Worm (Caenorhabditis elegans): ENCODE measurements around the gene cyp-34A5.

cyp-34A5 gene

ce11 chrV:3957608-3958007, at the start of gene cyp-34A5:
cyp-34A5 (minus strand) TSS chrV:3957708.
- TF ChIP-seq zim-3 (tag; optimal IDR thresholded peaks at IDR 0.05) (no peak), athp-1 (tag; optimal IDR thresholded peaks at IDR 0.05) (no peak)

- no peak for TF ChIP-seq hsf-1 (GFP tag; IDR thresholded peaks at IDR 0.05)
- TF ChIP-seq repo-1 (tag; optimal IDR thresholded peaks at IDR 0.05) = no peak
- TF ChIP-seq lsl-1 (GFP tag; optimal IDR thresholded peaks at IDR 0.05) = no peak
- no peak for TF ChIP-seq K12H6.12 (tag; optimal IDR thresholded peaks at IDR 0.05)
- no peak for TF ChIP-seq F52B5.7 (tag; optimal IDR thresholded peaks at IDR 0.05)
- no peak for TF ChIP-seq ceh-27 (GFP tag; optimal IDR thresholded peaks at IDR 0.05)
- TF ChIP-seq somi-1 (GFP tag; optimal IDR thresholded peaks at IDR 0.05) = no peak
- TF ChIP-seq snpc-1.1 (tag; optimal IDR thresholded peaks at IDR 0.05; ENCODE audit: insufficient read depth) = no peak
Measured at ce11 chrV:4005219-4005618, 47.7 kb upstream of the cyp-34A5 start, which contains the start of gene srh-8. srh-8 (plus strand) TSS chrV:4005519.

ce11 chrV:4004577-4004976, 47.1 kb upstream of the cyp-34A5 start:
- no peak for TF ChIP-seq egl-44 (GFP tag; IDR thresholded peaks at IDR 0.05)
- no peak for TF ChIP-seq die-1 (tag; optimal IDR thresholded peaks at IDR 0.05)
- peak; percentile 96 for TF ChIP-seq madf-6 (GFP tag; IDR thresholded peaks at IDR 0.05)
- TF ChIP-seq hsf-1 (GFP tag; IDR thresholded peaks at IDR 0.05) = peak; percentile 58; the same call in 1 of the 2 replicates
- no peak for TF ChIP-seq ceh-58 (GFP tag; IDR thresholded peaks at IDR 0.05)
- TF ChIP-seq F52B5.7 (tag; optimal IDR thresholded peaks at IDR 0.05) = no peak
- no peak for TF ChIP-seq C17E4.6 (GFP tag; IDR thresholded peaks at IDR 0.05)
- TF ChIP-seq K12H6.12 (tag; optimal IDR thresholded peaks at IDR 0.05) = no peak
- no peak for TF ChIP-seq ztf-6 (GFP tag; IDR thresholded peaks at IDR 0.05)
- no peak for TF ChIP-seq lag-1 (GFP tag; IDR thresholded peaks at IDR 0.05)
- TF ChIP-seq ceh-100 (GFP tag; IDR thresholded peaks at IDR 0.05) = 0 out of 2 replicates have a peak, but pooled peaks have one; percentile 10
- TF ChIP-seq ztf-26 (tag; optimal IDR thresholded peaks at IDR 0.05) = no peak
- TF ChIP-seq xnd-1 (tag; optimal IDR thresholded peaks at IDR 0.05) = peak; percentile 90
- no peak for TF ChIP-seq ceh-79 (tag; optimal IDR thresholded peaks at IDR 0.05)
- no peak for TF ChIP-seq snpc-1.3 (tag; optimal IDR thresholded peaks at IDR 0.05; ENCODE audit: insufficient read depth)
- no peak for TF ChIP-seq nhr-27 (tag; optimal IDR thresholded peaks at IDR 0.05)
- no peak for TF ChIP-seq bed-2 (GFP tag; IDR thresholded peaks at IDR 0.05)
- no peak for TF ChIP-seq T07F8.4 (tag; optimal IDR thresholded peaks at IDR 0.05)
- TF ChIP-seq gei-17 (GFP tag; optimal IDR thresholded peaks at IDR 0.05) = no peak
- peak; percentile 77 for TF ChIP-seq hmg-1.2 (GFP tag; IDR thresholded peaks at IDR 0.05)
- peak; percentile 46; the same call in 1 of the 2 replicates for TF ChIP-seq D2030.7 (GFP tag; IDR thresholded peaks at IDR 0.05)
- TF ChIP-seq tlf-1 (GFP tag; optimal IDR thresholded peaks at IDR 0.05) = no peak
- peak; percentile 30; the same call in 1 of the 2 replicates for TF ChIP-seq F33H1.4 (GFP tag; IDR thresholded peaks at IDR 0.05)
- TF ChIP-seq lir-1 (GFP tag; conservative IDR thresholded peaks at IDR 0.05) = no peak
- TF ChIP-seq aptf-2 (GFP tag; conservative IDR thresholded peaks at IDR 0.05) = 0 out of 2 replicates have a peak, but pooled peaks have one; percentile 35
- no peak for TF ChIP-seq C06A6.2 (GFP tag; conservative IDR thresholded peaks at IDR 0.05)
- TF ChIP-seq F23B12.7 (tag; optimal IDR thresholded peaks at IDR 0.05; ENCODE audit: insufficient read depth) = no peak
- TF ChIP-seq snpc-4 (GFP tag; optimal IDR thresholded peaks at IDR 0.05) = no peak
- TF ChIP-seq snpc-4 (tag; optimal IDR thresholded peaks at IDR 0.05) = no peak
- no peak for TF ChIP-seq B0019.2 (GFP tag; conservative IDR thresholded peaks at IDR 0.05)
- no peak for TF ChIP-seq attf-3 (GFP tag; conservative IDR thresholded peaks at IDR 0.05)
- no peak for TF ChIP-seq hmg-20 (GFP tag; IDR thresholded peaks at IDR 0.05)
- peak; percentile 62 for TF ChIP-seq dpl-1 (GFP tag; optimal IDR thresholded peaks at IDR 0.05)
- TF ChIP-seq efl-1 (GFP tag; optimal IDR thresholded peaks at IDR 0.05) = peak; percentile 88
- 0 out of 2 replicates have a peak, but pooled peaks have one; percentile 17 for TF ChIP-seq ceh-91 (GFP tag; IDR thresholded peaks at IDR 0.05)
- TF ChIP-seq let-607 (tag; optimal IDR thresholded peaks at IDR 0.05) = no peak
- TF ChIP-seq B0336.3 (GFP tag; IDR thresholded peaks at IDR 0.05) = no peak
- TF ChIP-seq madf-8 (GFP tag; conservative IDR thresholded peaks at IDR 0.05) = peak; percentile 93
